Worm (Caenorhabditis elegans) whole organism, L3 larva: ENCODE measurements around the gene wrn-1.

ENCODE experiments used
- fkh-10 ChIP-seq: sonication (generic microtip); optimal IDR thresholded peaks from 2 replicates; lab custom pipeline; 2017; ENCODE audit warnings: missing biosample characterization, missing genetic modification reagents, missing genetic modification characterization
- lin-15B ChIP-seq: fragments of 150-350 bp; optimal IDR thresholded peaks from 2 replicates; lab custom pipeline; 2014; ENCODE audit warnings: missing biosample characterization, missing genetic modification characterization
- nfya-1 ChIP-seq: sonication (generic microtip); optimal IDR thresholded peaks from 2 replicates; lab custom pipeline; 2017; ENCODE audit warnings: missing genetic modification characterization, mild to moderate bottlenecking, missing compliant biosample characterization, antibody characterized with exemption, moderate library complexity; ENCODE audit not compliant: insufficient read depth
- nhr-77 ChIP-seq: fragments of 150-350 bp; optimal IDR thresholded peaks from 2 replicates; lab custom pipeline; 2014; ENCODE audit warnings: missing biosample characterization, missing genetic modification characterization

ce11 chrII:6589408-6589807, 34.6 kb downstream of the wrn-1 start, which contains the start of gene vps-32.1:
- TF ChIP-seq lin-15B (tag; lab: Kevin White, UChicago) (no peak), nhr-77 (no peak), fkh-10 (GFP tag; lab: Kevin White, UChicago) (no peak), nfya-1 (no peak)
